Worm (Caenorhabditis elegans) whole organism, midembryonic: ENCODE measurements around the gene abu-8.

Experiments
- cog-1 ChIP-seq: sonication (generic microtip); optimal IDR thresholded peaks from 2 replicates; lab custom pipeline; 2016; ENCODE audit warnings: missing genetic modification characterization, missing compliant biosample characterization
- flt-1 ChIP-seq: fragments of 200-800 bp; sonication (Bioruptor generic); IDR thresholded peaks from 2 replicates; pipeline ENCODE4 v1.3.6; 2022; ENCODE audit warnings: missing genetic modification characterization, missing compliant biosample characterization
- klf-2 ChIP-seq: fragments of 200-800 bp; sonication (Bioruptor generic); conservative IDR thresholded peaks from 2 replicates; pipeline ENCODE4 v1.3.6; 2022; ENCODE audit warnings: missing genetic modification reagents, missing genetic modification characterization, missing compliant biosample characterization
- med-1 ChIP-seq: sonication (generic microtip); optimal IDR thresholded peaks from 2 replicates; lab custom pipeline; 2017; ENCODE audit warnings: missing genetic modification characterization, mild to moderate bottlenecking, missing compliant biosample characterization, antibody characterized with exemption, missing genetic modification reagents; ENCODE audit not compliant: insufficient read depth
- ref-1 ChIP-seq: fragments of 200-800 bp; sonication (Bioruptor generic); conservative IDR thresholded peaks from 2 replicates; pipeline ENCODE4 v1.3.6; 2022; ENCODE audit warnings: missing genetic modification reagents, missing genetic modification characterization, missing compliant biosample characterization
- tab-1 ChIP-seq: fragments of 200-800 bp; sonication (Bioruptor generic); IDR thresholded peaks from 2 replicates; pipeline ENCODE4 v1.3.6; 2022; ENCODE audit warnings: missing genetic modification characterization, missing compliant biosample characterization
- ztf-23 ChIP-seq: fragments of 200-800 bp; sonication (Bioruptor generic); IDR thresholded peaks from 2 replicates; pipeline ENCODE4 v1.3.6; 2022; ENCODE audit warnings: missing genetic modification reagents, missing genetic modification characterization, missing compliant biosample characterization

DNA sequence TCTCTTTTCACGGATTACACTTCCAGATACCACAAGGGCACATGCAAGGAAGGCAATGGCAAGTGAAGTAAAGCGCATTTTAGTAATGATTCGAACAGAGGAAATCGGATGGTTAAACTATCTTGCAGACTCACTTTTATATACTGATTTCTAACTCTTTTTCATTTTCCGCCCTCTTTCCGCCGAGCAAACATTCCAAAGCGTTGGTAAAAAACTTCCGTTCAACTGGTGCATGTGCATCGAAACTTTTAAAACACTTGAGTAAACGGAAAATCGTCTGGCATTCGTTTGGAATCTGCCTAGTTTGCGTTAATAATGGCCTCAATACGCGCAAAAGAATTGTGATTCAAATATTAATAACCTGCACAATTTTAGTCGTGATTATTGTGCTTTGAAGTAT lies 29.7 kb downstream of the abu-8 start, which contains the start of gene abu-7:
- TF ChIP-seq klf-2 (GFP tag; lab: Robert Waterston, UW) = no peak
- TF ChIP-seq cog-1 (tag; lab: Kevin White, UChicago) = no peak
- no peak for TF ChIP-seq flt-1 (GFP tag; lab: Robert Waterston, UW)
- no peak for TF ChIP-seq ztf-23 (GFP tag; lab: Robert Waterston, UW)
- no peak for TF ChIP-seq ref-1 (GFP tag; lab: Robert Waterston, UW)
- no peak for TF ChIP-seq med-1 (GFP tag; lab: Kevin White, UChicago)
- TF ChIP-seq tab-1 = no peak
